Fruit fly (Drosophila melanogaster) whole organism, embryonic: ENCODE results near the gene CheB38b.

Experiments used
- Ada2b ChIP-seq: fragments of 200-800 bp; sonication (Bioruptor generic); IDR thresholded peaks from 2 replicates; pipeline ENCODE4 v1.3.6; 2022; ENCODE audit warnings: missing biosample characterization, missing genetic modification characterization
- Asciz ChIP-seq: fragments of 200-800 bp; sonication (Bioruptor generic); optimal IDR thresholded peaks from 2 replicates; lab custom pipeline; 2017; ENCODE audit warnings: missing biosample characterization, mild to moderate bottlenecking, missing genetic modification characterization, missing genetic modification reagents
- CG11695 ChIP-seq: fragments of 200-800 bp; sonication (Bioruptor generic); IDR thresholded peaks from 3 replicates; pipeline ENCODE4 v1.3.6; 2022; ENCODE audit warnings: missing biosample characterization, missing genetic modification characterization
- CG12071 ChIP-seq: fragments of 200-800 bp; sonication (Bioruptor generic); optimal IDR thresholded peaks from 3 replicates; lab custom pipeline; 2018; ENCODE audit warnings: missing biosample characterization, mild to moderate bottlenecking, missing genetic modification characterization
- CG1233 ChIP-seq: fragments of 200-800 bp; sonication (Bioruptor generic); optimal IDR thresholded peaks from 4 replicates; lab custom pipeline; 2018; ENCODE audit warnings: missing biosample characterization, mild to moderate bottlenecking, missing genetic modification characterization
- CG14050 ChIP-seq: fragments of 200-800 bp; sonication (Bioruptor generic); IDR thresholded peaks from 3 replicates; pipeline ENCODE4 v1.3.6; 2022; ENCODE audit warnings: missing biosample characterization, missing genetic modification characterization
- CG15073 ChIP-seq: fragments of 200-800 bp; sonication (Bioruptor generic); optimal IDR thresholded peaks from 2 replicates; lab custom pipeline; 2016; ENCODE audit warnings: missing biosample characterization, missing genetic modification characterization
- CG15601 ChIP-seq: fragments of 200-800 bp; sonication (Bioruptor generic); optimal IDR thresholded peaks from 3 replicates; lab custom pipeline; 2019; ENCODE audit warnings: missing biosample characterization, mild to moderate bottlenecking, missing genetic modification characterization, moderate library complexity
- CG16779 ChIP-seq: fragments of 200-800 bp; sonication (Bioruptor generic); IDR thresholded peaks from 2 replicates; pipeline ENCODE4 v1.3.6; 2022; ENCODE audit warnings: missing biosample characterization, missing genetic modification characterization
- CG18262 ChIP-seq: fragments of 200-800 bp; optimal IDR thresholded peaks from 3 replicates; lab custom pipeline; 2019; ENCODE audit warnings: missing biosample characterization, mild to moderate bottlenecking, missing genetic modification characterization, moderate library complexity
- CG18599 ChIP-seq: fragments of 200-800 bp; sonication (Bioruptor generic); optimal IDR thresholded peaks from 3 replicates; lab custom pipeline; 2017; ENCODE audit warnings: missing biosample characterization, missing genetic modification characterization, mild to moderate bottlenecking, moderate library complexity, missing genetic modification reagents
- CG33213 ChIP-seq: fragments of 200-800 bp; sonication (Bioruptor generic); optimal IDR thresholded peaks from 3 replicates; lab custom pipeline; 2016; ENCODE audit warnings: missing biosample characterization, missing genetic modification characterization
- CG6791 ChIP-seq: fragments of 200-800 bp; sonication (Bioruptor generic); IDR thresholded peaks from 3 replicates; pipeline ENCODE4 v1.3.6; 2022; ENCODE audit warnings: missing biosample characterization, missing genetic modification characterization; ENCODE audit not compliant: partially characterized antibody
- CG7786 ChIP-seq: fragments of 200-800 bp; sonication (Bioruptor generic); optimal IDR thresholded peaks from 2 replicates; lab custom pipeline; 2016; ENCODE audit warnings: missing biosample characterization, missing genetic modification characterization
- CG7963 ChIP-seq: fragments of 200-800 bp; sonication (Bioruptor generic); IDR thresholded peaks from 3 replicates; pipeline ENCODE4 v1.3.6; 2022; ENCODE audit warnings: missing biosample characterization, missing genetic modification characterization; ENCODE audit not compliant: partially characterized antibody
- CG8944 ChIP-seq: fragments of 200-800 bp; sonication (Bioruptor generic); optimal IDR thresholded peaks from 3 replicates; lab custom pipeline; 2016; ENCODE audit warnings: missing biosample characterization, missing genetic modification characterization
- D ChIP-seq, 2 experiments: fragments of 200-800 bp in 1 of 2; fragments of >200 bp in 1 of 2; sonication (Bioruptor generic) in 1 of 2; optimal IDR thresholded peaks; 2 replicates in 1 of 2; 3 replicates in 1 of 2; lab custom pipeline; 2017; ENCODE audit warnings: mild to moderate bottlenecking in 1 of 2, missing biosample characterization in 1 of 2, missing genetic modification characterization in 1 of 2, missing genetic modification reagents in 1 of 2
- Doc2 ChIP-seq: fragments of 200-800 bp; sonication (Bioruptor generic); IDR thresholded peaks from 2 replicates; pipeline ENCODE4 v1.3.6; 2022; ENCODE audit warnings: missing biosample characterization, missing genetic modification characterization
- Dp ChIP-seq: fragments of 200-800 bp; sonication (Bioruptor generic); optimal IDR thresholded peaks from 2 replicates; lab custom pipeline; 2018; ENCODE audit warnings: missing biosample characterization, mild to moderate bottlenecking, missing genetic modification characterization, moderate library complexity
- Dref ChIP-seq: fragments of 200-800 bp; sonication (Bioruptor generic); IDR thresholded peaks from 2 replicates; pipeline ENCODE4 v1.3.6; 2022; ENCODE audit warnings: missing biosample characterization, missing genetic modification characterization
- Eip74EF ChIP-seq, 2 experiments: fragments of 200-800 bp in 1 of 2; fragments of >200 bp in 1 of 2; sonication (Bioruptor generic) in 1 of 2; optimal IDR thresholded peaks; 2 replicates each; lab custom pipeline; 2017 to 2019; ENCODE audit warnings: missing biosample characterization in 2 of 2, missing genetic modification characterization in 2 of 2, mild to moderate bottlenecking in 1 of 2, moderate library complexity in 1 of 2
- Ets97D ChIP-seq: fragments of 200-800 bp; sonication (Bioruptor generic); optimal IDR thresholded peaks from 3 replicates; lab custom pipeline; 2016; ENCODE audit warnings: missing biosample characterization, missing genetic modification characterization
- HHEX ChIP-seq: fragments of 200-800 bp; sonication (Bioruptor generic); optimal IDR thresholded peaks from 3 replicates; lab custom pipeline; 2017; ENCODE audit warnings: missing biosample characterization, mild to moderate bottlenecking, missing genetic modification characterization, missing genetic modification reagents
- HLH4C ChIP-seq: fragments of 200-800 bp; sonication (Bioruptor generic); IDR thresholded peaks from 3 replicates; pipeline ENCODE4 v1.3.6; 2022; ENCODE audit warnings: missing biosample characterization, missing genetic modification characterization; ENCODE audit not compliant: partially characterized antibody
- HLH54F ChIP-seq: fragments of 200-800 bp; sonication (Bioruptor generic); optimal IDR thresholded peaks from 3 replicates; lab custom pipeline; 2016; ENCODE audit warnings: missing biosample characterization, missing genetic modification characterization
- Hand ChIP-seq: fragments of 200-800 bp; sonication (Bioruptor generic); optimal IDR thresholded peaks from 2 replicates; lab custom pipeline; 2017; ENCODE audit warnings: mild to moderate bottlenecking, missing biosample characterization, missing genetic modification reagents, missing genetic modification characterization
- Hr39 ChIP-seq: fragments of >200 bp; optimal IDR thresholded peaks from 2 replicates; lab custom pipeline; 2017
- Kr ChIP-seq: fragments of 200-800 bp; sonication (Bioruptor generic); optimal IDR thresholded peaks from 2 replicates; lab custom pipeline; 2017; ENCODE audit warnings: missing biosample characterization, mild to moderate bottlenecking, missing genetic modification characterization
- Lim3 ChIP-seq: fragments of 200-800 bp; sonication (Bioruptor generic); IDR thresholded peaks from 2 replicates; pipeline ENCODE4 v1.3.6; 2022; ENCODE audit warnings: missing biosample characterization, missing genetic modification characterization
- Ravus ChIP-seq: fragments of 200-800 bp; sonication (Bioruptor generic); IDR thresholded peaks from 2 replicates; pipeline ENCODE4 v1.3.6; 2022; ENCODE audit warnings: missing biosample characterization, missing genetic modification characterization
- Sry-δ ChIP-seq: fragments of 200-800 bp; sonication (Bioruptor generic); optimal IDR thresholded peaks from 2 replicates; lab custom pipeline; 2016; ENCODE audit warnings: missing biosample characterization, missing genetic modification characterization
- Trl ChIP-seq, 3 experiments: fragments of >200 bp in 2 of 3; fragments of 200-800 bp in 1 of 3; sonication (Bioruptor generic) in 1 of 3; optimal IDR thresholded peaks; 2 replicates in 1 of 3; 3 replicates in 2 of 3; lab custom pipeline; 2016 to 2017; ENCODE audit warnings: missing biosample characterization in 1 of 3, missing genetic modification characterization in 1 of 3
- ac ChIP-seq: fragments of 200-800 bp; sonication (Bioruptor generic); optimal IDR thresholded peaks from 3 replicates; lab custom pipeline; 2017; ENCODE audit warnings: missing biosample characterization, mild to moderate bottlenecking, missing genetic modification characterization
- ato ChIP-seq: fragments of 200-800 bp; sonication (Bioruptor generic); IDR thresholded peaks from 2 replicates; pipeline ENCODE4 v1.3.6; 2022; ENCODE audit warnings: missing biosample characterization, missing genetic modification characterization; ENCODE audit not compliant: partially characterized antibody
- az2 ChIP-seq: fragments of 200-800 bp; sonication (Bioruptor generic); optimal IDR thresholded peaks from 3 replicates; lab custom pipeline; 2016; ENCODE audit warnings: missing biosample characterization, missing genetic modification characterization
- caup ChIP-seq: fragments of 200-800 bp; sonication (Bioruptor generic); optimal IDR thresholded peaks from 3 replicates; lab custom pipeline; 2017; ENCODE audit warnings: missing biosample characterization, mild to moderate bottlenecking, missing genetic modification characterization, moderate library complexity; ENCODE audit not compliant: severe bottlenecking
- chinmo ChIP-seq: fragments of 200-800 bp; sonication (Bioruptor generic); IDR thresholded peaks from 4 replicates; pipeline ENCODE4 v1.3.6; 2022; ENCODE audit warnings: missing biosample characterization, missing genetic modification characterization; ENCODE audit not compliant: partially characterized antibody
- gcm2 ChIP-seq: fragments of 200-800 bp; sonication (Bioruptor generic); optimal IDR thresholded peaks from 2 replicates; lab custom pipeline; 2016; ENCODE audit warnings: missing biosample characterization, missing genetic modification characterization
- hb ChIP-seq: fragments of 200-800 bp; sonication (Bioruptor generic); IDR thresholded peaks from 3 replicates; pipeline ENCODE4 v1.3.6; 2022; ENCODE audit warnings: missing biosample characterization, missing genetic modification characterization; ENCODE audit not compliant: partially characterized antibody
- kay ChIP-seq: fragments of 200-800 bp; sonication (Bioruptor generic); optimal IDR thresholded peaks from 2 replicates; lab custom pipeline; 2016; ENCODE audit warnings: missing biosample characterization, missing genetic modification characterization
- klu ChIP-seq: fragments of 200-800 bp; sonication (Bioruptor generic); IDR thresholded peaks from 2 replicates; pipeline ENCODE4 v1.3.6; 2022; ENCODE audit warnings: missing biosample characterization, missing genetic modification characterization
- lab ChIP-seq: fragments of 200-800 bp; sonication (Bioruptor generic); optimal IDR thresholded peaks from 3 replicates; lab custom pipeline; 2017; ENCODE audit warnings: missing biosample characterization, missing genetic modification characterization, mild to moderate bottlenecking, moderate library complexity, missing genetic modification reagents
- rib ChIP-seq: fragments of 200-800 bp; sonication (Bioruptor generic); IDR thresholded peaks from 2 replicates; pipeline ENCODE4 v1.3.6; 2022; ENCODE audit warnings: missing biosample characterization, missing genetic modification characterization
- sens-2 ChIP-seq: fragments of 200-800 bp; sonication (Bioruptor generic); IDR thresholded peaks from 2 replicates; pipeline ENCODE4 v1.3.6; 2022; ENCODE audit warnings: missing biosample characterization, missing genetic modification characterization
- shn ChIP-seq: fragments of 200-800 bp; sonication (Bioruptor generic); optimal IDR thresholded peaks from 3 replicates; lab custom pipeline; 2016; ENCODE audit warnings: missing biosample characterization, missing genetic modification characterization
- so ChIP-seq: fragments of 200-800 bp; sonication (Bioruptor generic); IDR thresholded peaks from 3 replicates; pipeline ENCODE4 v1.3.6; 2022; ENCODE audit warnings: missing biosample characterization, missing genetic modification characterization
- trh ChIP-seq: fragments of 200-800 bp; sonication (Bioruptor generic); optimal IDR thresholded peaks from 2 replicates; lab custom pipeline; 2016; ENCODE audit warnings: missing biosample characterization, missing genetic modification characterization
- vfl ChIP-seq: fragments of 200-800 bp; sonication (Bioruptor generic); optimal IDR thresholded peaks from 2 replicates; lab custom pipeline; 2016; ENCODE audit warnings: missing biosample characterization, missing genetic modification characterization
- wdn ChIP-seq: fragments of 200-800 bp; sonication (Bioruptor generic); IDR thresholded peaks from 2 replicates; pipeline ENCODE4 v1.3.6; 2022; ENCODE audit warnings: missing biosample characterization, missing genetic modification characterization

Gene CheB38b

DNA sequence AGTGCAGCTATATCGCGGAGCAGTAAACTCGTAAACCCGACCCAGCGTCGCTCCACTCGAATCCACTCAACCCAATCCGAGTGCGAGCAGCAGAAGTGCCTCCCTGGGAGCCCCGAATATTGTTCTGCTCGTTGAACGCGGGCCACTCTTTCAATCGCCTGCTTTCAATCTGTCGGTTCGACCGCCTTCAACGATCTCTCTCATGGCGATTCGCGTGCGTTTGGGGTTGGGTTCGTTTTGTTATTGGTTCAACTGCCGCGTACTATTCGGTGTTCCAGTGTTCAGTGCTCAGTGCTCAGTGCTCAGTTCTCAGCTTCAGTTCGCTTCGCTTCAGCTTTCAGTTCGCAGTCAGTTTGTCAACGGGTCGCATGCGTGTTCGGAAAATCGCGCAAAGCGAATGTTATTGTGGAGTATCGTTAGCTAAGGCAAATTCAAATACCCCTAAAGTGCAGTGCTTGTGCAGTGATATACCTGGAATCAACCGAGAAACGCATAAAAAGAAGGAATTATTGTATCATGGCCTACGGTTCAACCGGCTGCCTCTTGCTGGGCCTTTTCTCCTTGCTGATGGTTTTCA, 23.5 kb upstream of the CheB38b start, which contains the start of gene CG31676 (continued):
- peak; percentile 5 to 15 for TF ChIP-seq Trl (optimal IDR thresholded peaks at IDR 0.05; lab: Kevin White, UChicago)
- TF ChIP-seq Trl (GFP tag; optimal IDR thresholded peaks at IDR 0.05; lab: Kevin White, UChicago): no peak
- no peak for TF ChIP-seq CG8944 (GFP tag; lab: Kevin White, UChicago)
- TF ChIP-seq D (optimal IDR thresholded peaks at IDR 0.05; lab: Kevin White, UChicago): no peak
- TF ChIP-seq D (GFP tag; optimal IDR thresholded peaks at IDR 0.05; lab: Kevin White, UChicago): no peak
- TF ChIP-seq Kr (GFP tag; lab: Kevin White, UChicago): no peak
- no peak for TF ChIP-seq Lim3 (GFP tag; lab: Robert Waterston, UW)
- TF ChIP-seq Dref (GFP tag; lab: Robert Waterston, UW): no peak
- no peak for TF ChIP-seq shn
- TF ChIP-seq CG12071 (GFP tag; lab: Kevin White, UChicago): peak; percentile 47
- TF ChIP-seq CG18262 (tag; lab: Kevin White, UChicago): no peak
- no peak for TF ChIP-seq Eip74EF (GFP tag; optimal IDR thresholded peaks at IDR 0.05; lab: Kevin White, UChicago)
- no peak for TF ChIP-seq CG33213 (GFP tag; lab: Kevin White, UChicago)
- no peak for TF ChIP-seq CG15073 (GFP tag; lab: Kevin White, UChicago)
- no peak for TF ChIP-seq HLH4C (GFP tag; lab: Robert Waterston, UW)
- TF ChIP-seq Hand (GFP tag; lab: Kevin White, UChicago): no peak
- TF ChIP-seq gcm2: no peak
- TF ChIP-seq Dp (GFP tag; lab: Kevin White, UChicago): no peak
- peak; percentile 40; the same call in 1 of the 2 replicates for TF ChIP-seq wdn (GFP tag; lab: Robert Waterston, UW)
- no peak for TF ChIP-seq trh (GFP tag; lab: Kevin White, UChicago)
- TF ChIP-seq ato (GFP tag; lab: Robert Waterston, UW): no peak
- TF ChIP-seq lab: peak; percentile 53
- TF ChIP-seq HLH54F (GFP tag; lab: Kevin White, UChicago): no peak
- no peak for TF ChIP-seq Hr39 (lab: Kevin White, UChicago)
- TF ChIP-seq CG7963: no peak
- TF ChIP-seq ac: no peak
- no peak for TF ChIP-seq Ada2b
- peak; percentile 100 for TF ChIP-seq CG15601 (tag; lab: Kevin White, UChicago)
- no peak for TF ChIP-seq kay (GFP tag; lab: Kevin White, UChicago)
- 0 out of 4 replicates have a peak, but pooled peaks have one; percentile 22 for TF ChIP-seq chinmo (GFP tag; lab: Robert Waterston, UW)
- no peak for TF ChIP-seq Doc2 (GFP tag; lab: Robert Waterston, UW)
- no peak for TF ChIP-seq CG14050 (GFP tag; lab: Robert Waterston, UW)
- no peak for TF ChIP-seq sens-2 (GFP tag; lab: Robert Waterston, UW)
- no peak for TF ChIP-seq hb (GFP tag; lab: Robert Waterston, UW)
- TF ChIP-seq Sry-δ (GFP tag; lab: Kevin White, UChicago): no peak
- TF ChIP-seq CG11695 (GFP tag; lab: Robert Waterston, UW): no peak
- TF ChIP-seq caup (GFP tag; lab: Kevin White, UChicago): peak; percentile 56
- TF ChIP-seq vfl (GFP tag; lab: Kevin White, UChicago): no peak
- no peak for TF ChIP-seq CG6791 (GFP tag; lab: Robert Waterston, UW)
- TF ChIP-seq klu (GFP tag; lab: Robert Waterston, UW): no peak
- TF ChIP-seq Ets97D: no peak
- TF ChIP-seq rib: no peak
- TF ChIP-seq so: 0 out of 3 replicates have a peak, but pooled peaks have one; percentile 21
- peak; percentile 47 for TF ChIP-seq CG18599 (GFP tag; lab: Kevin White, UChicago)
- TF ChIP-seq HHEX (GFP tag; lab: Kevin White, UChicago): no peak
- no peak for TF ChIP-seq Asciz
- no peak for TF ChIP-seq CG16779 (GFP tag; lab: Robert Waterston, UW)
- no peak for TF ChIP-seq CG1233 (GFP tag; lab: Kevin White, UChicago)
- TF ChIP-seq Ravus (GFP tag; lab: Robert Waterston, UW): no peak
- no peak for TF ChIP-seq az2
- TF ChIP-seq CG7786: no peak
